Worm (Caenorhabditis elegans) whole organism, L3 larva: Measurements from ENCODE around the gene T25F10.1.

Experiments used
- R02D3.7 ChIP-seq: fragments of 150-350 bp; optimal IDR thresholded peaks from 2 replicates; lab custom pipeline; 2014; ENCODE audit warnings: missing biosample characterization, missing genetic modification characterization
- ZK546.5 ChIP-seq: sonication (generic microtip); optimal IDR thresholded peaks from 2 replicates; lab custom pipeline; 2017; ENCODE audit warnings: missing biosample characterization, missing genetic modification characterization
- aly-2 ChIP-seq: fragments of 150-350 bp; optimal IDR thresholded peaks from 2 replicates; lab custom pipeline; 2014; ENCODE audit warnings: missing biosample characterization, missing genetic modification characterization
- ama-1 ChIP-seq: fragments of 150-350 bp; optimal IDR thresholded peaks from 2 replicates; lab custom pipeline; 2018
- ceh-16 ChIP-seq: sonication (generic microtip); optimal IDR thresholded peaks from 2 replicates; lab custom pipeline; 2017; ENCODE audit warnings: missing biosample characterization, missing genetic modification characterization
- ceh-28 ChIP-seq: fragments of 150-350 bp; optimal IDR thresholded peaks from 2 replicates; lab custom pipeline; 2014; ENCODE audit warnings: missing biosample characterization, missing genetic modification reagents, missing genetic modification characterization
- ceh-82 ChIP-seq: fragments of 150-350 bp; optimal IDR thresholded peaks from 2 replicates; lab custom pipeline; 2014; ENCODE audit warnings: missing biosample characterization, missing genetic modification characterization
- ceh-9 ChIP-seq: sonication (generic microtip); optimal IDR thresholded peaks from 2 replicates; lab custom pipeline; 2018; ENCODE audit warnings: missing biosample characterization, missing genetic modification characterization
- daf-12 ChIP-seq: fragments of 150-350 bp; optimal IDR thresholded peaks from 2 replicates; lab custom pipeline; 2014; ENCODE audit warnings: missing biosample characterization, missing genetic modification reagents, missing genetic modification characterization
- egl-27 ChIP-seq: sonication (generic microtip); optimal IDR thresholded peaks from 4 replicates; lab custom pipeline; 2017; ENCODE audit warnings: missing biosample characterization, missing genetic modification reagents, missing genetic modification characterization
- elt-1 ChIP-seq: fragments of 150-350 bp; optimal IDR thresholded peaks from 2 replicates; lab custom pipeline; 2014; ENCODE audit warnings: missing biosample characterization, missing genetic modification characterization
- elt-2 ChIP-seq: sonication (generic microtip); optimal IDR thresholded peaks from 2 replicates; lab custom pipeline; 2016; ENCODE audit warnings: missing genetic modification reagents, mild to moderate bottlenecking, missing genetic modification characterization, missing compliant biosample characterization
- eor-1 ChIP-seq, 2 experiments: fragments of 150-350 bp; optimal IDR thresholded peaks; 2 replicates each; lab custom pipeline; 2014 to 2018; ENCODE audit warnings: missing biosample characterization in 2 of 2, missing genetic modification characterization in 2 of 2
- fos-1 ChIP-seq: fragments of 150-350 bp; optimal IDR thresholded peaks from 2 replicates; lab custom pipeline; 2014; ENCODE audit warnings: missing biosample characterization, missing genetic modification characterization
- jun-1 ChIP-seq: fragments of 150-350 bp; optimal IDR thresholded peaks from 2 replicates; lab custom pipeline; 2014; ENCODE audit warnings: missing biosample characterization, missing genetic modification reagents, missing genetic modification characterization
- lin-15B ChIP-seq: fragments of 150-350 bp; optimal IDR thresholded peaks from 2 replicates; lab custom pipeline; 2014; ENCODE audit warnings: missing biosample characterization, missing genetic modification characterization
- lsy-12 ChIP-seq: sonication (generic microtip); optimal IDR thresholded peaks from 2 replicates; lab custom pipeline; 2016; ENCODE audit warnings: mild to moderate bottlenecking, missing genetic modification characterization, missing compliant biosample characterization
- mdl-1 ChIP-seq: fragments of 150-350 bp; optimal IDR thresholded peaks from 2 replicates; lab custom pipeline; 2014; ENCODE audit warnings: missing biosample characterization, missing genetic modification characterization
- nfya-1 ChIP-seq: sonication (generic microtip); optimal IDR thresholded peaks from 2 replicates; lab custom pipeline; 2017; ENCODE audit warnings: missing genetic modification characterization, mild to moderate bottlenecking, missing compliant biosample characterization, antibody characterized with exemption, moderate library complexity; ENCODE audit not compliant: insufficient read depth
- nhr-11 ChIP-seq: fragments of 150-350 bp; optimal IDR thresholded peaks from 2 replicates; lab custom pipeline; 2014; ENCODE audit warnings: missing biosample characterization, missing genetic modification characterization
- nhr-12 ChIP-seq: fragments of 150-350 bp; optimal IDR thresholded peaks from 2 replicates; lab custom pipeline; 2014; ENCODE audit warnings: missing biosample characterization, missing genetic modification characterization
- nhr-237 ChIP-seq: fragments of 150-350 bp; optimal IDR thresholded peaks from 2 replicates; lab custom pipeline; 2014; ENCODE audit warnings: missing biosample characterization, missing genetic modification characterization
- nhr-25 ChIP-seq: sonication (generic microtip); optimal IDR thresholded peaks from 2 replicates; lab custom pipeline; 2017; ENCODE audit warnings: missing biosample characterization, missing genetic modification characterization
- nhr-28 ChIP-seq: fragments of 150-350 bp; optimal IDR thresholded peaks from 2 replicates; lab custom pipeline; 2014; ENCODE audit warnings: missing biosample characterization, missing genetic modification characterization
- nhr-67 ChIP-seq: fragments of 150-350 bp; optimal IDR thresholded peaks from 2 replicates; lab custom pipeline; 2014; ENCODE audit warnings: missing biosample characterization, missing genetic modification characterization
- nhr-76 ChIP-seq: fragments of 150-350 bp; sonication (generic microtip); optimal IDR thresholded peaks from 5 replicates; lab custom pipeline; 2014; ENCODE audit warnings: missing biosample characterization, missing genetic modification characterization
- nhr-77 ChIP-seq: fragments of 150-350 bp; optimal IDR thresholded peaks from 2 replicates; lab custom pipeline; 2014; ENCODE audit warnings: missing biosample characterization, missing genetic modification characterization
- pha-4 ChIP-seq: fragments of 150-350 bp; optimal IDR thresholded peaks from 2 replicates; lab custom pipeline; 2014; ENCODE audit warnings: missing biosample characterization, missing genetic modification reagents, missing genetic modification characterization
- sea-2 ChIP-seq: fragments of 150-350 bp; sonication (generic microtip); optimal IDR thresholded peaks from 4 replicates; lab custom pipeline; 2014; ENCODE audit warnings: missing biosample characterization, missing genetic modification reagents, missing genetic modification characterization
- skn-1 ChIP-seq: fragments of 150-350 bp; optimal IDR thresholded peaks from 2 replicates; lab custom pipeline; 2014; ENCODE audit warnings: missing biosample characterization, missing genetic modification characterization
- snpc-4 ChIP-seq: fragments of 150-350 bp; optimal IDR thresholded peaks from 2 replicates; lab custom pipeline; 2014; ENCODE audit warnings: missing biosample characterization, missing genetic modification characterization
- tbx-2 ChIP-seq: sonication (generic microtip); optimal IDR thresholded peaks from 2 replicates; lab custom pipeline; 2016; ENCODE audit warnings: mild to moderate bottlenecking, missing genetic modification characterization, missing compliant biosample characterization
- unc-39 ChIP-seq: sonication (generic microtip); optimal IDR thresholded peaks from 4 replicates; lab custom pipeline; 2017; ENCODE audit warnings: missing biosample characterization, missing genetic modification characterization
- unc-62 ChIP-seq: fragments of 150-350 bp; sonication (generic microtip); optimal IDR thresholded peaks from 4 replicates; lab custom pipeline; 2014; ENCODE audit warnings: missing biosample characterization, missing genetic modification reagents, missing genetic modification characterization
- zag-1 ChIP-seq: fragments of 150-350 bp; optimal IDR thresholded peaks from 2 replicates; lab custom pipeline; 2014; ENCODE audit warnings: missing biosample characterization, missing genetic modification characterization
- ztf-11 ChIP-seq: fragments of 150-350 bp; optimal IDR thresholded peaks from 2 replicates; lab custom pipeline; 2014; ENCODE audit warnings: missing biosample characterization, missing genetic modification characterization
- ztf-4 ChIP-seq: fragments of 150-350 bp; optimal IDR thresholded peaks from 2 replicates; lab custom pipeline; 2014; ENCODE audit warnings: missing biosample characterization, missing genetic modification characterization

T25F10.1 gene

ce11 chrV:6768452-6768929, at the start of gene T25F10.1, which contains the start of gene clik-1:
T25F10.1 (plus strand) TSS chrV:6768502.
clik-1 (minus strand) TSS chrV:6768732.
- no peak for TF ChIP-seq unc-39 (tag; lab: Kevin White, UChicago)
- TF ChIP-seq nfya-1 = peak; percentile 17

DNA sequence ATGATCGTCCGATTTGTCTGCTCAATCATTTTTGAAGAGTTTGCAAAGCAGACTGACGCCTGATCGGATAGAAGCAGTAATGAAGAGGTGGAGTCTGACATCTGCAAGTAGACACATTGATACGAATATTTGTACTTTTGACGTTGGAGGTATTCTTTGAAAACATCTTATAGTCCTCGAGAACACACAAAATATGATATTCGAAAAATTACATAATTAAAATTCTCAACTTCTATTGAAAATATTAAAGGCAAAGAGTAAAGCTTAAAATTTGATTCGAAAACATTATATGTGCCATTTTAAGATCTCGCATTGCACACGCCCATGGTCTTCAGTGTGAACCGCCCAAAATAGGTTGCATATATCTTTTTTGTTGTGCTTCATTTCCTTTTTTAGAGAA, 45.9 kb upstream of the T25F10.1 start, which contains the start of gene ZC487.2:
ZC487.2 (minus strand) TSS at position 101 of the 400 bp plus-strand sequence.
- TF ChIP-seq ztf-4 (tag; lab: Kevin White, UChicago) (no peak), egl-27 (tag; lab: Kevin White, UChicago) (no peak), nhr-237 (no peak), daf-12 (tag; lab: Kevin White, UChicago) (no peak), tbx-2 (tag; lab: Kevin White, UChicago) (no peak), lin-15B (no peak), nhr-11 (tag; lab: Kevin White, UChicago) (no peak)

DNA sequence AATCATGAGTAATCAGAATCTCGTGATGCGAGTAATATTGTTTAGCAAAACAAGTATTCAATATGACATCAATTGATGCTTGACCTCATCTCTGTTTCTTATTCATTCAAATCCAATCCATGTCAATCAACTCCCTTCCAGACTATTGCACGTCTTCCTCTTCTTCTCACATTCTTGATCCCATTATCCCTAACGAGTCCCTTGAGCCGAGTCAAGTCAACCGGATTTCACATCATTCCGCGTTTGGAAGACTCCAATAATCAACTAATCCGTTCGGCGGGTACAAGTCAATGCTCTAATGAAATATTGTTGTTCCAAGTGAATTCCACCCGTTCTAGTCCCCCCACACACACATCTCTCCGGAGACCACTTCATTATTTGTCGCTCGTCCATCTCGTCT, 42.0 kb upstream of the T25F10.1 start:
- no peak for TF ChIP-seq ZK546.5 (tag; lab: Kevin White, UChicago)
- TF ChIP-seq ztf-4 (tag; lab: Kevin White, UChicago) = no peak
- TF ChIP-seq unc-62 (GFP tag; lab: Kevin White, UChicago) = no peak
- TF ChIP-seq jun-1 (tag; lab: Kevin White, UChicago) = no peak
- no peak for TF ChIP-seq nhr-28

- no peak for TF ChIP-seq ceh-16
- no peak for TF ChIP-seq fos-1 (tag; lab: Kevin White, UChicago)
- no peak for TF ChIP-seq daf-12 (tag; lab: Kevin White, UChicago)
- no peak for TF ChIP-seq ztf-4 (tag; lab: Kevin White, UChicago)
- TF ChIP-seq unc-39 (tag; lab: Kevin White, UChicago) = no peak
These were observed 41.1 kb upstream of the T25F10.1 start, which contains the start of gene ZC487.1 for ce11 chrV:6727222-6727621. ZC487.1 (plus strand) TSS chrV:6727522.

DNA sequence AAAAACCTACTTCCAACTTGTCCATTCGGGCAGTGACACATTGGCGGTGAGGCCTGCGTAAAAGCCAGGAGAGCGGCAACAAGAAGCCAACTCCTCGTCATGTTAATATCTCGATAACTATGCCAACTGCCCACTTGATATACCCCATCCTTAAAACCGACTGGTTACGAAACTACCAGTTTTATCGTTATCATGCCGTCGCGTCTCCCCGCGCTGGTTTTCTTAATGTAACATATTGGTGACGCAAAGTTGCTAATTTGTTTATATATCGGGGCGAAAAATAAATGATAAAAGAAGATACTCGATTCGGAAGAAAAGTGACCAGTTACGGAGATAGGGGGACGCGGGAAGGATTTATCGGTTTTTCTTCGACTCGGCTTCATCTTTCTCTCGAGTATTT, 36.7 kb upstream of the T25F10.1 start, which contains the start of gene grl-9:
grl-9 (minus strand) TSS at position 101 of the 400 bp plus-strand sequence.
- TF ChIP-seq pha-4 = no peak
- TF ChIP-seq nhr-12 (tag; lab: Kevin White, UChicago) = no peak
- no peak for TF ChIP-seq ceh-9
- no peak for TF ChIP-seq ceh-82 (tag; lab: Kevin White, UChicago)
- no peak for TF ChIP-seq daf-12 (tag; lab: Kevin White, UChicago)
- TF ChIP-seq elt-1 (tag; lab: Kevin White, UChicago) = no peak
- TF ChIP-seq tbx-2 (tag; lab: Kevin White, UChicago) = no peak
- no peak for TF ChIP-seq lsy-12 (tag; lab: Kevin White, UChicago)
- TF ChIP-seq nhr-25 (tag; lab: Kevin White, UChicago) = no peak
- no peak for TF ChIP-seq ceh-16
- TF ChIP-seq fos-1 (tag; lab: Kevin White, UChicago) = no peak
- TF ChIP-seq nhr-67 (tag; lab: Kevin White, UChicago) = no peak
- no peak for TF ChIP-seq eor-1 (tag; optimal IDR thresholded peaks at IDR 0.05; lab: Kevin White, UChicago)
- TF ChIP-seq skn-1 (tag; lab: Kevin White, UChicago) = no peak
- no peak for TF ChIP-seq R02D3.7 (tag; lab: Kevin White, UChicago)
- no peak for TF ChIP-seq nhr-28
- TF ChIP-seq nhr-237 = no peak
- no peak for TF ChIP-seq jun-1 (tag; lab: Kevin White, UChicago)
- no peak for TF ChIP-seq aly-2 (tag; lab: Kevin White, UChicago)
- no peak for TF ChIP-seq ama-1 (lab: Kevin White, UChicago)

DNA sequence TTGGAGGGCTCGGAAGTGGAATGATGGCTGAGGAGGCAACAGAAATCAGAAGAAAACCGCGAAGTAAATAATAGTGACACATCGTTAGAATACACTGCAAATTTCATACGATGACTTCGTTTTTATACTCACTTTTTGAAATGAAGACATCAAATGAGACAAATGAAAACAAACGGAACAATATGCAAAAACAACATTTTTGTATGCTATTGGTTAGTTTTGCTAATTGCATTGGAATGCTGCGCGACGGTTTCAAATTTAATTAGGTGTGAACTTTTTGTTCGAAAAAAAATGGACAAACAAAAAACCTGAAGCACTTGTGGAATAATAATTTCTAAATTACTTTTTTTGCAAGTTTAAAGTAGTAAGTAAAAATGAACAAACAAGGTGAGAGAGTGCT, 35.3 kb upstream of the T25F10.1 start, which contains the start of gene grl-8:
grl-8 (minus strand) TSS at position 101 of the 400 bp plus-strand sequence.
- no peak for TF ChIP-seq ceh-28 (tag; lab: Kevin White, UChicago)
- TF ChIP-seq elt-2 = no peak
- TF ChIP-seq egl-27 (tag; lab: Kevin White, UChicago) = no peak
- no peak for TF ChIP-seq ceh-82 (tag; lab: Kevin White, UChicago)
- no peak for TF ChIP-seq nhr-237
- TF ChIP-seq mdl-1 (tag; lab: Kevin White, UChicago) = no peak
- TF ChIP-seq snpc-4 (tag; lab: Kevin White, UChicago) = no peak
- no peak for TF ChIP-seq nhr-76 (tag; lab: Kevin White, UChicago)
- TF ChIP-seq sea-2 (GFP tag; lab: Kevin White, UChicago) = no peak
- no peak for TF ChIP-seq lsy-12 (tag; lab: Kevin White, UChicago)
- TF ChIP-seq pha-4 = no peak
- no peak for TF ChIP-seq zag-1 (tag; lab: Kevin White, UChicago)
- no peak for TF ChIP-seq ztf-11 (tag; lab: Kevin White, UChicago)
- no peak for TF ChIP-seq unc-39 (tag; lab: Kevin White, UChicago)
- TF ChIP-seq nhr-77 = no peak
- no peak for TF ChIP-seq skn-1 (tag; lab: Kevin White, UChicago)
- no peak for TF ChIP-seq tbx-2 (tag; lab: Kevin White, UChicago)
- TF ChIP-seq, all 47 proteins: peak for 0
